Worm (Caenorhabditis elegans) whole organism, young adult: ENCODE data around the gene best-13.

Experiments used
- aptf-2 ChIP-seq: fragments of 200-800 bp; sonication (Bioruptor generic); conservative IDR thresholded peaks from 2 replicates; pipeline ENCODE4 v1.3.6; 2022; ENCODE audit warnings: missing genetic modification reagents, missing genetic modification characterization, missing compliant biosample characterization
- attf-5 ChIP-seq: fragments of 200-800 bp; sonication (Bioruptor generic); optimal IDR thresholded peaks from 2 replicates; lab custom pipeline; 2018; ENCODE audit warnings: mild to moderate bottlenecking, missing genetic modification characterization, missing compliant biosample characterization
- ccch-3 ChIP-seq: fragments of 200-800 bp; sonication (Bioruptor generic); optimal IDR thresholded peaks from 2 replicates; lab custom pipeline; 2018; ENCODE audit warnings: mild to moderate bottlenecking, missing genetic modification characterization, missing compliant biosample characterization
- dpff-1 ChIP-seq: sonication (generic microtip); optimal IDR thresholded peaks from 2 replicates; lab custom pipeline; 2017; ENCODE audit warnings: mild to moderate bottlenecking, missing genetic modification characterization, missing compliant biosample characterization
- egl-18 ChIP-seq: fragments of 200-800 bp; sonication (Bioruptor generic); IDR thresholded peaks from 2 replicates; pipeline ENCODE4 v1.3.6; 2022; ENCODE audit warnings: missing genetic modification reagents, missing genetic modification characterization, missing compliant biosample characterization
- egl-44 ChIP-seq: fragments of 200-800 bp; sonication (Bioruptor generic); IDR thresholded peaks from 2 replicates; pipeline ENCODE4 v1.3.6; 2022; ENCODE audit warnings: missing genetic modification reagents, missing genetic modification characterization, missing compliant biosample characterization
- ets-4 ChIP-seq: fragments of 200-800 bp; sonication (Bioruptor generic); optimal IDR thresholded peaks from 2 replicates; lab custom pipeline; 2018; ENCODE audit warnings: mild to moderate bottlenecking, missing genetic modification characterization, missing compliant biosample characterization
- snpc-4 ChIP-seq, 5 experiments: fragments of 150-350 bp in 1 of 5; sonication (generic microtip) in 4 of 5; optimal IDR thresholded peaks; 2 replicates each; lab custom pipeline; 2014 to 2018; ENCODE audit warnings: missing genetic modification characterization in 5 of 5, missing biosample characterization in 3 of 5, antibody characterized with exemption in 2 of 5, mild to moderate bottlenecking in 2 of 5, missing compliant biosample characterization in 2 of 5, missing genotype in 2 of 5, moderate library complexity in 2 of 5, missing genetic modification reagents in 1 of 5
- unc-130 ChIP-seq: sonication (generic microtip); optimal IDR thresholded peaks from 2 replicates; lab custom pipeline; 2016; ENCODE audit warnings: missing genetic modification reagents, missing genetic modification characterization, missing compliant biosample characterization
- unc-62 ChIP-seq: fragments of 150-350 bp; optimal IDR thresholded peaks from 2 replicates; lab custom pipeline; 2014; ENCODE audit warnings: missing biosample characterization, missing genetic modification reagents, missing genetic modification characterization
- ztf-18 ChIP-seq: sonication (generic microtip); optimal IDR thresholded peaks from 2 replicates; lab custom pipeline; 2016; ENCODE audit warnings: missing genotype, mild to moderate bottlenecking, missing genetic modification characterization, missing compliant biosample characterization
- ztf-28 ChIP-seq: fragments of 200-800 bp; sonication (Bioruptor generic); IDR thresholded peaks from 2 replicates; pipeline ENCODE4 v1.3.6; 2022; ENCODE audit warnings: missing genetic modification reagents, missing genetic modification characterization, missing compliant biosample characterization
- ztf-6 ChIP-seq: fragments of 200-800 bp; sonication (Bioruptor generic); IDR thresholded peaks from 2 replicates; pipeline ENCODE4 v1.3.6; 2022; ENCODE audit warnings: missing genetic modification reagents, missing genetic modification characterization, missing compliant biosample characterization

DNA sequence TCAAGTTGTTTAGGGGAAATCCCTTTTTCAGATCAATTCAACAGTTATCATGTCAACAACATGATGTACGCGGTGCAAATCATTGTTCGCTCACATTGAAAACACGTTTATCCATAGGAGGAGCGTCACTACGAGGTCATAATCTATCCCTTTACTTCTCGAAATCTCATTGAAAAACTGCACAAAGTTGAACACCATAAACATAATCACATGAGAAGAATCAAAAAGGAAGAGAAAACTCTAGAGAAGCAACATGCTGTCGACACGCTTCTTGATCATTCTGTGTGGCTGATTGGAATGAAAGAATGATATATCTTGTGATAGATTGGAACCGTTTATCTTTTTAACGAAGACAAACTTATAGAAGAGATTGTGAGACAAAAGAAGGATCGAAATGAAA, 35.8 kb upstream of the best-13 start:
- no peak for TF ChIP-seq snpc-4 (GFP tag; optimal IDR thresholded peaks at IDR 0.05; lab: Kevin White, UChicago)
- no peak for TF ChIP-seq snpc-4 (tag; optimal IDR thresholded peaks at IDR 0.05; lab: Kevin White, UChicago)
- TF ChIP-seq ccch-3 (GFP tag; lab: Kevin White, UChicago): no peak
- no peak for TF ChIP-seq egl-18 (GFP tag; lab: Robert Waterston, UW)
- TF ChIP-seq dpff-1 (tag; lab: Kevin White, UChicago): no peak
- TF ChIP-seq egl-44 (GFP tag; lab: Robert Waterston, UW): no peak
- TF ChIP-seq unc-130 (GFP tag; lab: Kevin White, UChicago): no peak
- no peak for TF ChIP-seq ztf-6 (GFP tag; lab: Robert Waterston, UW)
- TF ChIP-seq aptf-2: no peak
- no peak for TF ChIP-seq ztf-28 (GFP tag; lab: Robert Waterston, UW)
- no peak for TF ChIP-seq ets-4 (GFP tag; lab: Kevin White, UChicago)
- TF ChIP-seq attf-5: no peak
- TF ChIP-seq ztf-18: no peak
- no peak for TF ChIP-seq unc-62 (GFP tag; lab: Kevin White, UChicago)
